Worm (Caenorhabditis elegans): ENCODE measurements around the gene srsx-17.

DNA sequence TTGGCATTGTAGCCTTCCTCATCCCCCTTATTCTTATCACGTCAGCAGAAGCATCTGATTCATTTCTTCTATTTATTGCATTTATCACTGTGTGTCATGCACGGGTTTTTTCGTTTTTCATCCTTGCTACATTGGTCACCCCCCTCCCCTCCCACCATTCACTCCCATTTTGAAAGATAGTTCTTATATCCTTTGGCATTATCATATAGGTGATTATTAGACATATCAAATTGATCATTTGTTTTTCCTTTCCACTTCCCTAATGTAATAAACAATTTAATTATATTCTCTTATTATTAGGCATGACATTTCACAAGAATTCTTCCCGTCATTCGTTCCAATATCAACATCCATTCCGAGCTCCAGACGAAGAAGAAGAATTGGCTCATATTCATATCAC is 23.7 kb downstream of the srsx-17 start, which contains the start of gene M03F8.1:
- TF ChIP-seq elt-2 (tag; optimal IDR thresholded peaks at IDR 0.05) (no peak), ZK546.5 (tag; optimal IDR thresholded peaks at IDR 0.05) (no peak), ceh-9 (tag; optimal IDR thresholded peaks at IDR 0.05) (no peak), lin-15B (tag; optimal IDR thresholded peaks at IDR 0.05) (no peak), elt-1 (tag; optimal IDR thresholded peaks at IDR 0.05) (no peak), nhr-12 (tag; optimal IDR thresholded peaks at IDR 0.05) (no peak), eor-1 (tag; optimal IDR thresholded peaks at IDR 0.05) (no peak), ceh-16 (tag; optimal IDR thresholded peaks at IDR 0.05) (no peak), nhr-28 (tag; optimal IDR thresholded peaks at IDR 0.05) (no peak), nhr-77 (tag; optimal IDR thresholded peaks at IDR 0.05) (no peak), nhr-11 (tag; optimal IDR thresholded peaks at IDR 0.05) (no peak), snpc-4 (tag; optimal IDR thresholded peaks at IDR 0.05) (no peak), ceh-28 (tag; optimal IDR thresholded peaks at IDR 0.05) (no peak)
